Fruit fly (Drosophila melanogaster) whole organism, embryonic: ENCODE results near the gene CG8814.

Source experiments
- Ada2b ChIP-seq: fragments of 200-800 bp; sonication (Bioruptor generic); IDR thresholded peaks from 2 replicates; pipeline ENCODE4 v1.3.6; 2022; ENCODE audit warnings: missing biosample characterization, missing genetic modification characterization
- CG10209 ChIP-seq: fragments of 200-800 bp; sonication (Bioruptor generic); optimal IDR thresholded peaks from 3 replicates; lab custom pipeline; 2017; ENCODE audit warnings: missing biosample characterization, mild to moderate bottlenecking, missing genetic modification characterization, missing genetic modification reagents
- CG10274 ChIP-seq: fragments of 200-800 bp; sonication (Bioruptor generic); optimal IDR thresholded peaks from 3 replicates; lab custom pipeline; 2017; ENCODE audit warnings: missing biosample characterization, mild to moderate bottlenecking, missing genetic modification characterization
- CG10366 ChIP-seq: fragments of 200-800 bp; sonication (Bioruptor generic); IDR thresholded peaks from 2 replicates; pipeline ENCODE4 v1.3.6; 2022; ENCODE audit warnings: missing biosample characterization, missing genetic modification characterization
- CG12071 ChIP-seq: fragments of 200-800 bp; sonication (Bioruptor generic); optimal IDR thresholded peaks from 3 replicates; lab custom pipeline; 2018; ENCODE audit warnings: missing biosample characterization, mild to moderate bottlenecking, missing genetic modification characterization
- CG12104 ChIP-seq: fragments of 200-800 bp; sonication (Bioruptor generic); optimal IDR thresholded peaks from 3 replicates; lab custom pipeline; 2016; ENCODE audit warnings: missing biosample characterization, missing genetic modification characterization
- CG12942 ChIP-seq: fragments of 200-800 bp; sonication (Bioruptor generic); optimal IDR thresholded peaks from 3 replicates; lab custom pipeline; 2016; ENCODE audit warnings: missing biosample characterization, missing genetic modification characterization
- CG13424 ChIP-seq: fragments of 200-800 bp; sonication (Bioruptor generic); optimal IDR thresholded peaks from 2 replicates; lab custom pipeline; 2019; ENCODE audit warnings: missing biosample characterization, mild to moderate bottlenecking, missing genetic modification characterization, moderate library complexity
- CG13894 ChIP-seq: fragments of 200-800 bp; sonication (Bioruptor generic); optimal IDR thresholded peaks from 3 replicates; lab custom pipeline; 2018; ENCODE audit warnings: missing biosample characterization, mild to moderate bottlenecking, missing genetic modification characterization, moderate library complexity
- CG15073 ChIP-seq: fragments of 200-800 bp; sonication (Bioruptor generic); optimal IDR thresholded peaks from 2 replicates; lab custom pipeline; 2016; ENCODE audit warnings: missing biosample characterization, missing genetic modification characterization
- CG17186 ChIP-seq: fragments of 200-800 bp; sonication (Bioruptor generic); optimal IDR thresholded peaks from 3 replicates; lab custom pipeline; 2017; ENCODE audit warnings: missing biosample characterization, missing genetic modification reagents, missing genetic modification characterization
- CG17359 ChIP-seq: fragments of 200-800 bp; sonication (Bioruptor generic); optimal IDR thresholded peaks from 3 replicates; lab custom pipeline; 2018; ENCODE audit warnings: missing biosample characterization, mild to moderate bottlenecking, missing genetic modification characterization, moderate library complexity
- CG17612 ChIP-seq: fragments of 200-800 bp; sonication (Bioruptor generic); IDR thresholded peaks from 2 replicates; pipeline ENCODE4 v1.3.6; 2022; ENCODE audit warnings: missing biosample characterization, missing genetic modification characterization
- CG2875 ChIP-seq: fragments of 200-800 bp; sonication (Bioruptor generic); optimal IDR thresholded peaks from 2 replicates; lab custom pipeline; 2017; ENCODE audit warnings: missing biosample characterization, mild to moderate bottlenecking, missing genetic modification characterization, missing genetic modification reagents
- CG31441 ChIP-seq: fragments of 200-800 bp; sonication (Bioruptor generic); IDR thresholded peaks from 2 replicates; pipeline ENCODE4 v1.3.6; 2022; ENCODE audit warnings: missing biosample characterization, missing genetic modification characterization
- CG3163 ChIP-seq: fragments of 200-800 bp; sonication (Bioruptor generic); optimal IDR thresholded peaks from 3 replicates; lab custom pipeline; 2016; ENCODE audit warnings: missing biosample characterization, missing genetic modification characterization
- CG3407 ChIP-seq: fragments of 200-800 bp; sonication (Bioruptor generic); optimal IDR thresholded peaks from 2 replicates; lab custom pipeline; 2018; ENCODE audit warnings: missing biosample characterization, mild to moderate bottlenecking, missing genetic modification characterization
- CG3838 ChIP-seq: fragments of 200-800 bp; sonication (Bioruptor generic); optimal IDR thresholded peaks from 3 replicates; lab custom pipeline; 2016; ENCODE audit warnings: missing biosample characterization, missing genetic modification characterization
- CG6854 ChIP-seq: fragments of 200-800 bp; sonication (Bioruptor generic); optimal IDR thresholded peaks from 3 replicates; lab custom pipeline; 2017; ENCODE audit warnings: missing biosample characterization, mild to moderate bottlenecking, missing genetic modification characterization
- CG7372 ChIP-seq: fragments of 200-800 bp; sonication (Bioruptor generic); IDR thresholded peaks from 2 replicates; pipeline ENCODE4 v1.3.6; 2022; ENCODE audit warnings: missing biosample characterization, missing genetic modification characterization
- CG8388 ChIP-seq: fragments of 200-800 bp; sonication (Bioruptor generic); optimal IDR thresholded peaks from 2 replicates; lab custom pipeline; 2019; ENCODE audit warnings: missing biosample characterization, mild to moderate bottlenecking, missing genetic modification characterization, moderate library complexity
- CG8924 ChIP-seq: fragments of 200-800 bp; optimal IDR thresholded peaks from 3 replicates; lab custom pipeline; 2019; ENCODE audit warnings: missing biosample characterization, mild to moderate bottlenecking, missing genetic modification characterization, moderate library complexity
- CG9215 ChIP-seq: fragments of 200-800 bp; sonication (Bioruptor generic); IDR thresholded peaks from 2 replicates; pipeline ENCODE4 v1.3.6; 2022; ENCODE audit warnings: missing biosample characterization, missing genetic modification characterization
- Fer3 ChIP-seq: fragments of 200-800 bp; sonication (Bioruptor generic); optimal IDR thresholded peaks from 2 replicates; lab custom pipeline; 2018; ENCODE audit warnings: missing biosample characterization, mild to moderate bottlenecking, missing genetic modification characterization, moderate library complexity
- HHEX ChIP-seq: fragments of 200-800 bp; sonication (Bioruptor generic); optimal IDR thresholded peaks from 3 replicates; lab custom pipeline; 2017; ENCODE audit warnings: missing biosample characterization, mild to moderate bottlenecking, missing genetic modification characterization, missing genetic modification reagents
- HLH54F ChIP-seq: fragments of 200-800 bp; sonication (Bioruptor generic); optimal IDR thresholded peaks from 3 replicates; lab custom pipeline; 2016; ENCODE audit warnings: missing biosample characterization, missing genetic modification characterization
- Hsf ChIP-seq: fragments of 200-800 bp; sonication (Bioruptor generic); optimal IDR thresholded peaks from 3 replicates; lab custom pipeline; 2016; ENCODE audit warnings: missing biosample characterization, missing genetic modification characterization
- Mes4 ChIP-seq: fragments of 200-800 bp; sonication (Bioruptor generic); optimal IDR thresholded peaks from 2 replicates; lab custom pipeline; 2016; ENCODE audit warnings: missing biosample characterization, missing genetic modification characterization
- Ptx1 ChIP-seq: fragments of 200-800 bp; sonication (Bioruptor generic); IDR thresholded peaks from 2 replicates; pipeline ENCODE4 v1.3.6; 2022; ENCODE audit warnings: missing biosample characterization, missing genetic modification characterization
- Scr ChIP-seq: fragments of 200-800 bp; sonication (Bioruptor generic); IDR thresholded peaks from 2 replicates; pipeline ENCODE4 v1.3.6; 2022; ENCODE audit warnings: missing biosample characterization, missing genetic modification characterization; ENCODE audit not compliant: partially characterized antibody
- Ssrp ChIP-seq: fragments of 200-800 bp; sonication (Bioruptor generic); optimal IDR thresholded peaks from 2 replicates; lab custom pipeline; 2018; ENCODE audit warnings: missing biosample characterization, mild to moderate bottlenecking, missing genetic modification characterization, moderate library complexity
- YL-1 ChIP-seq: fragments of 200-800 bp; sonication (Bioruptor generic); optimal IDR thresholded peaks from 3 replicates; lab custom pipeline; 2017; ENCODE audit warnings: missing biosample characterization, mild to moderate bottlenecking, missing genetic modification characterization
- bsh ChIP-seq, 2 experiments: fragments of 200-800 bp; sonication (Bioruptor generic); optimal IDR thresholded peaks; 2 replicates each; lab custom pipeline; 2017 to 2018; ENCODE audit warnings: mild to moderate bottlenecking in 2 of 2, missing biosample characterization in 2 of 2, missing genetic modification characterization in 2 of 2, moderate library complexity in 1 of 2
- cg ChIP-seq: fragments of 200-800 bp; sonication (Bioruptor generic); optimal IDR thresholded peaks from 3 replicates; lab custom pipeline; 2019; ENCODE audit warnings: missing biosample characterization, mild to moderate bottlenecking, missing genetic modification characterization, moderate library complexity
- chm ChIP-seq: fragments of 200-800 bp; sonication (Bioruptor generic); IDR thresholded peaks from 2 replicates; pipeline ENCODE4 v1.3.6; 2022; ENCODE audit warnings: missing biosample characterization, missing genetic modification characterization
- dati ChIP-seq: fragments of 200-800 bp; sonication (Bioruptor generic); IDR thresholded peaks from 2 replicates; pipeline ENCODE4 v1.3.6; 2022; ENCODE audit warnings: missing biosample characterization, missing genetic modification characterization
- ewg ChIP-seq: fragments of 200-800 bp; sonication (Bioruptor generic); optimal IDR thresholded peaks from 3 replicates; lab custom pipeline; 2017; ENCODE audit warnings: mild to moderate bottlenecking, missing biosample characterization, missing genetic modification reagents, missing genetic modification characterization
- fru ChIP-seq: fragments of >200 bp; optimal IDR thresholded peaks from 2 replicates; lab custom pipeline; 2017
- ftz-f1 ChIP-seq: fragments of 200-800 bp; sonication (Bioruptor generic); optimal IDR thresholded peaks from 2 replicates; lab custom pipeline; 2016; ENCODE audit warnings: missing biosample characterization, missing genetic modification characterization
- gcm ChIP-seq: fragments of 200-800 bp; sonication (Bioruptor generic); optimal IDR thresholded peaks from 2 replicates; lab custom pipeline; 2019; ENCODE audit warnings: missing biosample characterization, mild to moderate bottlenecking, missing genetic modification characterization, moderate library complexity
- ham ChIP-seq: fragments of 200-800 bp; sonication (Bioruptor generic); IDR thresholded peaks from 2 replicates; pipeline ENCODE4 v1.3.6; 2022; ENCODE audit warnings: missing biosample characterization, missing genetic modification characterization
- klu ChIP-seq: fragments of 200-800 bp; sonication (Bioruptor generic); IDR thresholded peaks from 2 replicates; pipeline ENCODE4 v1.3.6; 2022; ENCODE audit warnings: missing biosample characterization, missing genetic modification characterization
- maf-S ChIP-seq: fragments of 200-800 bp; sonication (Bioruptor generic); optimal IDR thresholded peaks from 2 replicates; lab custom pipeline; 2016; ENCODE audit warnings: missing biosample characterization, missing genetic modification characterization
- pum ChIP-seq: fragments of 200-800 bp; sonication (Bioruptor generic); optimal IDR thresholded peaks from 2 replicates; lab custom pipeline; 2016; ENCODE audit warnings: missing biosample characterization, missing genetic modification characterization
- rib ChIP-seq: fragments of 200-800 bp; sonication (Bioruptor generic); IDR thresholded peaks from 2 replicates; pipeline ENCODE4 v1.3.6; 2022; ENCODE audit warnings: missing biosample characterization, missing genetic modification characterization
- ro ChIP-seq: fragments of 200-800 bp; sonication (Bioruptor generic); IDR thresholded peaks from 2 replicates; pipeline ENCODE4 v1.3.6; 2022; ENCODE audit warnings: missing biosample characterization, missing genetic modification characterization
- row ChIP-seq: fragments of 200-800 bp; sonication (Bioruptor generic); IDR thresholded peaks from 3 replicates; pipeline ENCODE4 v1.3.6; 2022; ENCODE audit warnings: missing biosample characterization, missing genetic modification characterization
- seq ChIP-seq: fragments of 200-800 bp; sonication (Bioruptor generic); IDR thresholded peaks from 2 replicates; pipeline ENCODE4 v1.3.6; 2022; ENCODE audit warnings: missing biosample characterization, missing genetic modification characterization
- sqz ChIP-seq: fragments of 200-800 bp; sonication (Bioruptor generic); optimal IDR thresholded peaks from 3 replicates; lab custom pipeline; 2018; ENCODE audit warnings: missing biosample characterization, mild to moderate bottlenecking, missing genetic modification characterization
- trh ChIP-seq: fragments of 200-800 bp; sonication (Bioruptor generic); optimal IDR thresholded peaks from 2 replicates; lab custom pipeline; 2016; ENCODE audit warnings: missing biosample characterization, missing genetic modification characterization
- tup ChIP-seq: fragments of 200-800 bp; sonication (Bioruptor generic); optimal IDR thresholded peaks from 2 replicates; lab custom pipeline; 2016; ENCODE audit warnings: missing biosample characterization, mild to moderate bottlenecking, missing genetic modification characterization, moderate library complexity

The CG8814 gene

DNA sequence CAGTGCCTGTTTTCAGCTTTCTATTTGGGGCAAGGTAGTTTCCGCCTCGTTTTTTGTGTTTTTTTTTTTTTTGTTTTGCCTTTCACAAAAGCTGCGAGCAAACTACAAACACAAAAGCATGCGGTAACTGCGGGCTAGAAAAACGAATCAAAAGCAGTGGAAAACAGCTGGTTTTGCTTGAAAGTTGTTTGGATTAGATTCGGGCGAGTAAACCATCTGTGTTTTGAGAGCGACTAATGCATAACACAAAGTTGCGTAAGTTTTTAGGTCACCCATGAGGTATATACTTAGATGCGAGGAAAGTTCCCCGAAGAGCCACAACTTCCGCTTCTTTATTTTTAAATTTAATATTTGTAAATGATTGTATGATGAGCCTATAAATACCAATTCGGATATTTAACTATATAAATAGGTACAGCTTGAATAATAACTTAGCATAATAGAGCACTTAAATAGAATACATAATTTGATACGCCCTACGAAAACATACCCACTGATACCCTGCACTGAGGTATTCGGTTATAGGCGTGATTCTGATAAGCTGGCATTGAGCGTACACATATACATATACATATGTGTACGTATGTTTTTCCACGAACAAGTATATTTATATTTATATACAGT lies 2.3 kb upstream of the CG8814 start (continued):
- TF ChIP-seq CG3838 (GFP tag; lab: Kevin White, UChicago), result no peak
- TF ChIP-seq bsh (GFP tag; optimal IDR thresholded peaks at IDR 0.05; lab: Kevin White, UChicago), result no peak
- TF ChIP-seq CG6854 (GFP tag; lab: Kevin White, UChicago), result no peak
- no peak for TF ChIP-seq CG3163 (GFP tag; lab: Kevin White, UChicago)
- no peak for TF ChIP-seq klu (GFP tag; lab: Robert Waterston, UW)
- peak; percentile 9 for TF ChIP-seq Hsf (GFP tag; lab: Kevin White, UChicago)
- peak; percentile 45 for TF ChIP-seq CG13424
- peak; percentile 22 for TF ChIP-seq YL-1
- TF ChIP-seq ham (GFP tag; lab: Robert Waterston, UW), result no peak
- no peak for TF ChIP-seq CG8388 (GFP tag; lab: Kevin White, UChicago)
- no peak for TF ChIP-seq CG9215 (GFP tag; lab: Robert Waterston, UW)
- TF ChIP-seq CG2875 (GFP tag; lab: Kevin White, UChicago), result peak; percentile 1
- TF ChIP-seq HLH54F (GFP tag; lab: Kevin White, UChicago), result no peak
- 0 out of 2 replicates have a peak, but pooled peaks have one; percentile 6 for TF ChIP-seq chm (GFP tag; lab: Robert Waterston, UW)
- peak; percentile 15 for TF ChIP-seq CG12104 (GFP tag; lab: Kevin White, UChicago)
- no peak for TF ChIP-seq Mes4 (GFP tag; lab: Kevin White, UChicago)
- TF ChIP-seq HHEX, result peak; percentile 40
- no peak for TF ChIP-seq CG17186 (GFP tag; lab: Kevin White, UChicago)
- TF ChIP-seq CG12071 (GFP tag; lab: Kevin White, UChicago), result peak; percentile 36
- peak; percentile 66 for TF ChIP-seq Ptx1 (GFP tag; lab: Robert Waterston, UW)
- peak; percentile 49 for TF ChIP-seq CG17359
- peak; percentile 31; the same call in 1 of the 2 replicates for TF ChIP-seq Ada2b (GFP tag; lab: Robert Waterston, UW)
- TF ChIP-seq maf-S (GFP tag; lab: Kevin White, UChicago), result no peak
- peak; percentile 44 for TF ChIP-seq cg
- TF ChIP-seq CG15073, result no peak
- no peak for TF ChIP-seq ewg (GFP tag; lab: Kevin White, UChicago)
- no peak for TF ChIP-seq CG12942 (GFP tag; lab: Kevin White, UChicago)
- no peak for TF ChIP-seq CG17612 (GFP tag; lab: Robert Waterston, UW)
- TF ChIP-seq rib (GFP tag; lab: Robert Waterston, UW), result no peak
- no peak for TF ChIP-seq CG3407
- TF ChIP-seq pum (GFP tag; lab: Kevin White, UChicago), result no peak
- TF ChIP-seq CG31441 (GFP tag; lab: Robert Waterston, UW), result peak; percentile 28; the same call in 1 of the 2 replicates
- TF ChIP-seq tup (GFP tag; lab: Kevin White, UChicago), result peak; percentile 20
- peak; percentile 24 for TF ChIP-seq gcm (GFP tag; lab: Kevin White, UChicago)
- no peak for TF ChIP-seq trh (GFP tag; lab: Kevin White, UChicago)
- TF ChIP-seq CG7372 (GFP tag; lab: Robert Waterston, UW), result no peak
- TF ChIP-seq CG8924 (tag; lab: Kevin White, UChicago), result peak; percentile 41
- peak; percentile 61 for TF ChIP-seq CG10274 (GFP tag; lab: Kevin White, UChicago)
- no peak for TF ChIP-seq fru (lab: Kevin White, UChicago)
- TF ChIP-seq ftz-f1 (GFP tag; lab: Kevin White, UChicago), result peak; percentile 9
- TF ChIP-seq seq (GFP tag; lab: Robert Waterston, UW), result peak; percentile 46; the same call in 1 of the 2 replicates
- peak; percentile 16 for TF ChIP-seq Ssrp (tag; lab: Kevin White, UChicago)
- TF ChIP-seq sqz (GFP tag; lab: Kevin White, UChicago), result peak; percentile 63
- TF ChIP-seq Scr (GFP tag; lab: Robert Waterston, UW), result no peak
- no peak for TF ChIP-seq dati
- TF ChIP-seq row (GFP tag; lab: Robert Waterston, UW), result peak; percentile 61
- TF ChIP-seq ro (GFP tag; lab: Robert Waterston, UW), result no peak
- TF ChIP-seq CG10366, result peak; percentile 25; the same call in 1 of the 2 replicates
- TF ChIP-seq CG13894, result peak; percentile 21
- peak; percentile 52 for TF ChIP-seq Fer3 (tag; lab: Kevin White, UChicago)
- peak; percentile 67 for TF ChIP-seq CG10209 (GFP tag; lab: Kevin White, UChicago)
